Fruit fly (Drosophila melanogaster): ENCODE data around the gene Pgant5.

DNA sequence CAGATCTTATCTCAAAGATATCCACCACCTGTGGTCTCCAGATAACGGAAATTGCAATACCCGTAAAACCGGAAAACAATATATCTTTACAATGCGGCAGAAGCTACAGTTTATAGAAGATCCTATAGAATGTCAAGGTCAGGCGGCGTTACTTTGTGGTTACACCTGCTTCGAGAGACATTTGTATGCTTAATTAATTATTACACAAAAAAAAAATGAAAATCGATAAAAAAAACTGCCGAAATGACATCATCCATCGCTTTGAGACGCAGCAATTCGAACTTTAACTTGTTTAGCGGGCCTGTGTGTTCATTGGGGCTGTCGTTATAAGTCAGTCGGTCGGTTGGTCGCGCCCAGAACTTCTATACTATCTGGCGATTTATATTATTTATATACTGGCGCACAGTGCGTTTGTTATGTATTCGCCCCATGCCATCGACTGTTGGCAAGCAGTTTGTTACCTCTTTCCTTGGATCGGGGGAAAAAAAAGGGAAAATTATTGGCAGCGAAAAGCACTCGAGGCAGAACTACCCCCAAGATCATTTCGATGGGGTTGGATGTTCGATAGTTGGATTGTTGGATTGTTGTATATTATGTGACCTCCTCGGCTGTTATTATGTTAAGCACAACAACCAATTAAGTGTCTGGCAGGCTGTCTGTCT is 18.0 kb upstream of the Pgant5 start:
- TF ChIP-seq rn (GFP tag; IDR thresholded peaks at IDR 0.05) (no peak), gl (tag; optimal IDR thresholded peaks at IDR 0.05) (no peak), EcR (GFP tag; optimal IDR thresholded peaks at IDR 0.05) (no peak)

Measured in whole organism, pupa.